Worm (Caenorhabditis elegans): Measurements from ENCODE around the gene nhr-223.

nhr-223 gene

ce11 chrV:15769072-15769471 lies 27.1 kb upstream of the nhr-223 start, which contains the start of gene F57A10.4:
Gene F57A10.4 (plus strand): TSS chrV:15769438.
- TF ChIP-seq alr-1 (tag; optimal IDR thresholded peaks at IDR 0.05) (no peak), sma-9 (GFP tag; optimal IDR thresholded peaks at IDR 0.05) (no peak), sma-9 (tag; optimal IDR thresholded peaks at IDR 0.05) (no peak), nhr-10 (tag; optimal IDR thresholded peaks at IDR 0.05) (no peak), elt-1 (tag; optimal IDR thresholded peaks at IDR 0.05) (no peak), mbf-1 (tag; optimal IDR thresholded peaks at IDR 0.05) (no peak), sma-3 (GFP tag; optimal IDR thresholded peaks at IDR 0.05) (no peak), nhr-77 (tag; optimal IDR thresholded peaks at IDR 0.05) (no peak), nhr-12 (tag; optimal IDR thresholded peaks at IDR 0.05) (no peak), ama-1 (optimal IDR thresholded peaks at IDR 0.05) (no peak)

DNA sequence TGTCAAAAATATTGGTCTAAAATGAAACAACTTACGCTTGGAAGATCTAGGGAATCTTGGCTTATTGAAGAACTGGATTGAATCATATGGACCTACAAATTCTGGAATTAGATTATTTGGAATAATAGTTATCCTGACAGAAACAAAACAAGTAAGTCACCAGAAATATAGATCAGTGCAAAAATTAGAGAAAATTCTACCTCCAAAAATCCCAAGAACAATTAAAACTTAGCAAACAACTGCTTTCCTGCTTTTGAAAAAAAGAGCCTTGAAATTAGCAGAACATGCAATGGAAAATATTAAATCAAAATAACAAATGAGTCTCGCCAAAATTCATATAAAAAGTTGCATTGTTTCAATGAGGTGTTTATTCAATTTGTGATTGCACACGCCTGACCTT lies 23.0 kb upstream of the nhr-223 start, which contains the start of gene nhr-60:
nhr-60 (minus strand) TSS at position 101 of the 400 bp plus-strand sequence.
- TF ChIP-seq nhr-23 (tag; optimal IDR thresholded peaks at IDR 0.05) (no peak), ztf-11 (tag; optimal IDR thresholded peaks at IDR 0.05) (no peak), nhr-237 (tag; optimal IDR thresholded peaks at IDR 0.05) (no peak), ztf-1 (GFP tag; conservative IDR thresholded peaks at IDR 0.05) (no peak), lin-11 (tag; optimal IDR thresholded peaks at IDR 0.05) (no peak), ama-1 (optimal IDR thresholded peaks at IDR 0.05) (no peak), fos-1 (tag; optimal IDR thresholded peaks at IDR 0.05) (no peak), ceh-82 (tag; optimal IDR thresholded peaks at IDR 0.05) (no peak), mdl-1 (tag; optimal IDR thresholded peaks at IDR 0.05) (no peak), aly-2 (tag; optimal IDR thresholded peaks at IDR 0.05) (no peak), unc-39 (tag; optimal IDR thresholded peaks at IDR 0.05) (no peak), sma-3 (GFP tag; optimal IDR thresholded peaks at IDR 0.05) (no peak), nhr-25 (tag; optimal IDR thresholded peaks at IDR 0.05) (no peak), sma-9 (GFP tag; optimal IDR thresholded peaks at IDR 0.05) (no peak), sma-9 (tag; optimal IDR thresholded peaks at IDR 0.05) (no peak), nhr-77 (tag; optimal IDR thresholded peaks at IDR 0.05) (no peak), snpc-4 (tag; optimal IDR thresholded peaks at IDR 0.05) (no peak), dmd-4 (tag; optimal IDR thresholded peaks at IDR 0.05) (no peak), peb-1 (tag; optimal IDR thresholded peaks at IDR 0.05) (no peak), Y55F3AM.14 (GFP tag; optimal IDR thresholded peaks at IDR 0.05) (no peak)

- no peak for TF ChIP-seq alr-1 (tag; optimal IDR thresholded peaks at IDR 0.05)
- TF ChIP-seq nhr-11 (tag; optimal IDR thresholded peaks at IDR 0.05): no peak
- TF ChIP-seq lin-39 (tag; optimal IDR thresholded peaks at IDR 0.05): no peak
- TF ChIP-seq peb-1 (tag; optimal IDR thresholded peaks at IDR 0.05): no peak
- no peak for TF ChIP-seq ceh-82 (tag; optimal IDR thresholded peaks at IDR 0.05)
- peak in 1 of 2 experiments; percentile 1 for TF ChIP-seq mdl-1 (tag; optimal IDR thresholded peaks at IDR 0.05)
- TF ChIP-seq sma-9 (GFP tag; optimal IDR thresholded peaks at IDR 0.05): peak; percentile 29
- no peak for TF ChIP-seq sma-9 (tag; optimal IDR thresholded peaks at IDR 0.05)
Observed at ce11 chrV:15773941-15774340, 22.2 kb upstream of the nhr-223 start.

- TF ChIP-seq crh-2 (tag; optimal IDR thresholded peaks at IDR 0.05) (no peak), C34F6.9 (tag; optimal IDR thresholded peaks at IDR 0.05) (no peak), skn-1 (tag; optimal IDR thresholded peaks at IDR 0.05) (no peak), egl-27 (tag; optimal IDR thresholded peaks at IDR 0.05) (no peak), mab-5 (tag; optimal IDR thresholded peaks at IDR 0.05) (no peak), Y55F3AM.14 (GFP tag; optimal IDR thresholded peaks at IDR 0.05) (no peak), ama-1 (optimal IDR thresholded peaks at IDR 0.05) (no peak), unc-62 (GFP tag; optimal IDR thresholded peaks at IDR 0.05) (no peak), blmp-1 (tag; optimal IDR thresholded peaks at IDR 0.05; ENCODE audit: insufficient read depth) (no peak), ztf-4 (tag; optimal IDR thresholded peaks at IDR 0.05) (no peak), aly-2 (tag; optimal IDR thresholded peaks at IDR 0.05) (no peak), nhr-23 (tag; optimal IDR thresholded peaks at IDR 0.05) (no peak)
Observed at ce11 chrV:15776651-15777050, 19.5 kb upstream of the nhr-223 start, which contains the start of gene nhr-283. Gene nhr-283 (minus strand): TSS chrV:15776751.

- no peak for TF ChIP-seq aly-2 (tag; optimal IDR thresholded peaks at IDR 0.05)
- TF ChIP-seq zag-1 (tag; optimal IDR thresholded peaks at IDR 0.05): no peak
- TF ChIP-seq nhr-237 (tag; optimal IDR thresholded peaks at IDR 0.05): no peak
- TF ChIP-seq fos-1 (tag; optimal IDR thresholded peaks at IDR 0.05): no peak
- no peak for TF ChIP-seq nhr-129 (tag; optimal IDR thresholded peaks at IDR 0.05)
- no peak for TF ChIP-seq crh-2 (tag; optimal IDR thresholded peaks at IDR 0.05)
- TF ChIP-seq gmeb-1 (tag; optimal IDR thresholded peaks at IDR 0.05): no peak
- TF ChIP-seq nhr-25 (tag; optimal IDR thresholded peaks at IDR 0.05): no peak
- no peak for TF ChIP-seq ztf-4 (tag; optimal IDR thresholded peaks at IDR 0.05)
- TF ChIP-seq alr-1 (tag; optimal IDR thresholded peaks at IDR 0.05): no peak
- no peak for TF ChIP-seq F13H6.1 (tag; optimal IDR thresholded peaks at IDR 0.05)
- no peak for TF ChIP-seq egl-27 (tag; optimal IDR thresholded peaks at IDR 0.05)
- TF ChIP-seq lin-13 (GFP tag; optimal IDR thresholded peaks at IDR 0.05): no peak
- TF ChIP-seq blmp-1 (tag; optimal IDR thresholded peaks at IDR 0.05; ENCODE audit: insufficient read depth): no peak
- TF ChIP-seq sma-3 (GFP tag; optimal IDR thresholded peaks at IDR 0.05): no peak
- TF ChIP-seq dmd-4 (tag; optimal IDR thresholded peaks at IDR 0.05): no peak
Observed at ce11 chrV:15779128-15779729, 17.0 kb upstream of the nhr-223 start, which contains the start of the genes nhr-285 and irld-52. Gene nhr-285 (minus strand): TSS chrV:15779228. Gene irld-52 (plus strand): TSS chrV:15779679.

All from whole organism, L2 larva.